Worm (Caenorhabditis elegans): Measurements from ENCODE around the gene hrg-9.

hrg-9 gene

DNA sequence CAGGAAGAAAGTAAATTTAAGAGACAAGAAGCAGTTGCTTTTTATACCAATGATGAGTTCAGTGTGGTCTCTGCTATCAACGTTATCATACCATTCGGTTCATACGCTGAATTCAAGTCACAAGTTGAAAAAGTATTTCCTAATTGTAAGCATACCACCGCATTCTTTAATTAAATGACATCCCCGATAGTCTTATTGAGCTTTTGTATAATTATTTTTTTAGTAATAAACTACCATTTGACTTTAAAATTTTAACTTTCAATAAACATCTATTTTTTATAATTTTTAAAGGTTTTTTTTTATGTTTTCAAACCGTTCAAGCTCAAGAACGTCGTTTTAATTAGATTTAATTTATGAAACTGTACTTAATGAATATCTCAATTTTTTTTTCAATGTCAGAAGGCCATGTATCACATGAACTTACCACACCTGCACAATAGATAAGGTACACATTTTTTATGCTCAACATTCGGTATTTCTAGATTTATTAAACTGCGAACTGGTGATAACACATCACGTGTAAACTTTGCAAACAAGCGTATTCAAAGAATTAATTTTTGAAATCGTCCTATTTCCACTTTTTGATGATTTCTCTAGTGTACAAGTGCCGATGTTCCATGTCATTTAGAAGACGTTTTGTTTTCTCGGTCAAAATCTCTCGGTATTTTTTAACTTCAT is 21.2 kb downstream of the hrg-9 start, which contains the start of gene T16G1.4:
T16G1.4 (minus strand) TSS at position 51 of the 678 bp plus-strand sequence.
- TF ChIP-seq flh-1 (GFP tag; optimal IDR thresholded peaks at IDR 0.05) (no peak), nhr-76 (tag; optimal IDR thresholded peaks at IDR 0.05) (no peak), unc-62 (GFP tag; optimal IDR thresholded peaks at IDR 0.05) (no peak), nhr-237 (tag; optimal IDR thresholded peaks at IDR 0.05) (no peak), lin-13 (tag; optimal IDR thresholded peaks at IDR 0.05) (no peak), sem-2 (GFP tag; optimal IDR thresholded peaks at IDR 0.05) (no peak), tbx-8 (GFP tag; optimal IDR thresholded peaks at IDR 0.05) (no peak), elt-1 (tag; optimal IDR thresholded peaks at IDR 0.05; ENCODE audit: borderline replicate concordance, insufficient read depth) (no peak), hlh-1 (tag; optimal IDR thresholded peaks at IDR 0.05) (no peak), bed-3 (GFP tag; optimal IDR thresholded peaks at IDR 0.05) (no peak), lsy-2 (tag; optimal IDR thresholded peaks at IDR 0.05) (no peak), ham-2 (GFP tag; optimal IDR thresholded peaks at IDR 0.05) (no peak)

ce11 chrV:12939434-12939833 is 23.7 kb downstream of the hrg-9 start, which contains the start of gene T16G1.5:
TSS of gene T16G1.5 (minus strand) at chrV:12939552.
- TF ChIP-seq nhr-12 (tag; optimal IDR thresholded peaks at IDR 0.05) (no peak), M03D4.4 (tag; optimal IDR thresholded peaks at IDR 0.05) (no peak), zip-8 (tag; optimal IDR thresholded peaks at IDR 0.05) (peak; percentile 39)

DNA sequence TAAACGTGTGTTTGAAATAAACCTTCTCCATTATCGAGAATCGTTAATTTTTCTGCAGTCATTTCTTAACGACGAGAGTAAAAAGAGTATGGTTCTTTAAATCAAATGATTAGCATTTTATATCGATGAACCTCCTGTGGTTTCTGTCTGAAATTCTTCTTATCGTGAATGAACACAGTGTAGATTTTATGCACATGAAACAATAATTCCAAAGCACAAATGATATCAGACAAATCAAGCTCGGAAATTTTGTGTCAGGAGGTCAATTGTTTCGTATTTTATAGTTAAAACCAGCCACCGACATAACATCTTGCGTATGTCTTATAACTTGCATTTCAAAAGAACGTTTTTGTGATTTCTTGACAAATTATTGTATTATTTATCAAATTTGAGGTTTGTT is 26.0 kb downstream of the hrg-9 start, which contains the start of gene T16G1.6:
T16G1.6 (minus strand) TSS at position 77 of the 400 bp plus-strand sequence.
- TF ChIP-seq mls-2 (tag; optimal IDR thresholded peaks at IDR 0.05) (no peak), nhr-2 (tag; optimal IDR thresholded peaks at IDR 0.05) (no peak), nhr-237 (tag; optimal IDR thresholded peaks at IDR 0.05) (no peak), mab-5 (tag; optimal IDR thresholded peaks at IDR 0.05) (no peak), snpc-4 (tag; optimal IDR thresholded peaks at IDR 0.05) (no peak)

ce11 chrV:12934976-12935375 is 28.2 kb downstream of the hrg-9 start, which contains the start of gene T16G1.7:
TSS of gene T16G1.7 (minus strand) at chrV:12935112.
- TF ChIP-seq ceh-43 (GFP tag; optimal IDR thresholded peaks at IDR 0.05) (no peak), sptf-1 (tag; optimal IDR thresholded peaks at IDR 0.05) (no peak)

DNA sequence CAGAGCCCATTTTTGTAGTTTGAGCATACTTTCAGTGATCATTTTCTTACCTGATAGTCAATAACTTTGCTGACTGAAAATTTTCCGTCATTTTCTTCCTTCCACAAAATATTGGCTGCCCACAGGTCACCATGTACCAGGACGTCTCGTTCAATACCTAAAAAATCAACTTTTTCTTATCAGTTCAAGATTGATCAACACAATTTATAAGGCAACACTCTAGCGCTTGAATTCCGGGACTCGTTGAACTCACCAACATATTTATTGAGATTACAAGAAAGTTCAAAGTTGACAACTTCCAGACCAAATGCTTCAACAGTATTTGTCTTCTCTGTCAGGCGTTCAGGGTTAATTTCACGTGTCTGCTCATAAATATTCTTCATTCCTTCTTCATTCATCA is 29.5 kb downstream of the hrg-9 start:
- TF ChIP-seq lin-32 (GFP tag; optimal IDR thresholded peaks at IDR 0.05) (no peak), cnd-1 (tag; optimal IDR thresholded peaks at IDR 0.05) (no peak), ceh-83 (GFP tag; optimal IDR thresholded peaks at IDR 0.05) (no peak), unc-62 (GFP tag; optimal IDR thresholded peaks at IDR 0.05) (no peak), lsy-2 (tag; optimal IDR thresholded peaks at IDR 0.05) (no peak), snpc-4 (tag; optimal IDR thresholded peaks at IDR 0.05) (no peak), tbx-8 (GFP tag; optimal IDR thresholded peaks at IDR 0.05) (no peak), M03D4.4 (tag; optimal IDR thresholded peaks at IDR 0.05) (no peak), blmp-1 (tag; optimal IDR thresholded peaks at IDR 0.05) (no peak), elt-3 (tag; optimal IDR thresholded peaks at IDR 0.05) (no peak), lin-13 (tag; optimal IDR thresholded peaks at IDR 0.05) (no peak)

- peak; percentile 24 for TF ChIP-seq blmp-1 (tag; optimal IDR thresholded peaks at IDR 0.05)
- TF ChIP-seq sptf-1 (tag; optimal IDR thresholded peaks at IDR 0.05): no peak
Observed at ce11 chrV:12928929-12929532, 34.1 kb downstream of the hrg-9 start, which contains the start of gene T16G1.2. TSS of gene T16G1.2 (plus strand) at chrV:12929482.

DNA sequence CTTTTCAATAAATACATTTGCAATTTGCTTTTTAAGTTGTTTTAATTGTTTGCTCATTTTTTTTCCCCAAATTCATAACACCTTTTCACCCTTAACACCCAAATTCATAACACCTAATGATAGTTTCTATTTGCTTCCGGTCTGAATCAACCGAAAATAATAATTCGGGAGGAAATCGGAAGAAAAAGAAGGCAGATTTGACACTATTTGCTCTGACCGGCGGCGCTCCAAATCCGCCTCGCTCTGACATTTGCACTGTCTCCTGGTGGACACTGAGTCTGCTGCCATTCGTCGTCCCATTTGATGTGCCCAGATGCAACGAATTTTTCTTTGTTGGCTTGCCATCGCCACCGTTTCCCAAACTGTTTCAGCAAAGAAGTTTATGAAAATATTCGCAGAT is 39.0 kb downstream of the hrg-9 start, which contains the start of gene pqn-67:
pqn-67 (plus strand) TSS at position 301 of the 400 bp plus-strand sequence.
- TF ChIP-seq lsy-2 (tag; optimal IDR thresholded peaks at IDR 0.05) (no peak), ceh-43 (GFP tag; optimal IDR thresholded peaks at IDR 0.05) (no peak), unc-120 (tag; optimal IDR thresholded peaks at IDR 0.05; ENCODE audit: poor library complexity, severe bottlenecking) (no peak), sptf-1 (tag; optimal IDR thresholded peaks at IDR 0.05) (no peak), nhr-2 (tag; optimal IDR thresholded peaks at IDR 0.05) (no peak), unc-39 (tag; optimal IDR thresholded peaks at IDR 0.05) (no peak), cnd-1 (tag; optimal IDR thresholded peaks at IDR 0.05) (no peak), flh-1 (GFP tag; optimal IDR thresholded peaks at IDR 0.05) (no peak), ham-2 (GFP tag; optimal IDR thresholded peaks at IDR 0.05) (no peak), elt-3 (tag; optimal IDR thresholded peaks at IDR 0.05) (no peak), ztf-11 (tag; optimal IDR thresholded peaks at IDR 0.05) (no peak), zip-8 (tag; optimal IDR thresholded peaks at IDR 0.05) (no peak), ces-1 (GFP tag; optimal IDR thresholded peaks at IDR 0.05) (no peak), ceh-83 (GFP tag; optimal IDR thresholded peaks at IDR 0.05) (no peak), bed-3 (GFP tag; optimal IDR thresholded peaks at IDR 0.05) (no peak), ceh-39 (tag; optimal IDR thresholded peaks at IDR 0.05) (no peak), hlh-1 (tag; optimal IDR thresholded peaks at IDR 0.05) (no peak), nhr-12 (tag; optimal IDR thresholded peaks at IDR 0.05) (no peak), mls-2 (tag; optimal IDR thresholded peaks at IDR 0.05) (no peak)

Data from whole organism, mixed stage, embryonic.